Fruit fly (Drosophila melanogaster) whole organism, embryonic: ENCODE measurements around the gene CG18213.

Experiments
- Ada2b ChIP-seq: fragments of 200-800 bp; sonication (Bioruptor generic); IDR thresholded peaks from 2 replicates; pipeline ENCODE4 v1.3.6; 2022; ENCODE audit warnings: missing biosample characterization, missing genetic modification characterization
- Asciz ChIP-seq: fragments of 200-800 bp; sonication (Bioruptor generic); optimal IDR thresholded peaks from 2 replicates; lab custom pipeline; 2017; ENCODE audit warnings: missing biosample characterization, mild to moderate bottlenecking, missing genetic modification characterization, missing genetic modification reagents
- Bteb2 ChIP-seq: fragments of 200-800 bp; sonication (Bioruptor generic); optimal IDR thresholded peaks from 2 replicates; lab custom pipeline; 2016; ENCODE audit warnings: missing biosample characterization, missing genetic modification characterization
- CG11093 ChIP-seq: fragments of 200-800 bp; sonication (Bioruptor generic); IDR thresholded peaks from 3 replicates; pipeline ENCODE4 v1.3.6; 2022; ENCODE audit warnings: missing biosample characterization, missing genetic modification characterization
- CG12219 ChIP-seq: fragments of 200-800 bp; sonication (Bioruptor generic); optimal IDR thresholded peaks from 3 replicates; lab custom pipeline; 2018; ENCODE audit warnings: missing biosample characterization, mild to moderate bottlenecking, missing genetic modification characterization
- CG14441 ChIP-seq: fragments of 200-800 bp; sonication (Bioruptor generic); IDR thresholded peaks from 2 replicates; pipeline ENCODE4 v1.3.6; 2022; ENCODE audit warnings: missing biosample characterization, missing genetic modification characterization
- CG14710 ChIP-seq: fragments of 200-800 bp; sonication (Bioruptor generic); optimal IDR thresholded peaks from 3 replicates; lab custom pipeline; 2019; ENCODE audit warnings: missing biosample characterization, mild to moderate bottlenecking, missing genetic modification characterization, moderate library complexity
- CG1603 ChIP-seq: fragments of 200-800 bp; sonication (Bioruptor generic); optimal IDR thresholded peaks from 2 replicates; lab custom pipeline; 2019; ENCODE audit warnings: missing biosample characterization, mild to moderate bottlenecking, missing genetic modification characterization, moderate library complexity
- CG17612 ChIP-seq: fragments of 200-800 bp; sonication (Bioruptor generic); IDR thresholded peaks from 2 replicates; pipeline ENCODE4 v1.3.6; 2022; ENCODE audit warnings: missing biosample characterization, missing genetic modification characterization
- CG18764 ChIP-seq: fragments of 200-800 bp; sonication (Bioruptor generic); optimal IDR thresholded peaks from 3 replicates; lab custom pipeline; 2016; ENCODE audit warnings: missing biosample characterization, missing genetic modification characterization
- CG3281 ChIP-seq: fragments of 200-800 bp; sonication (Bioruptor generic); optimal IDR thresholded peaks from 3 replicates; lab custom pipeline; 2017; ENCODE audit warnings: missing biosample characterization, mild to moderate bottlenecking, missing genetic modification characterization
- CG3838 ChIP-seq: fragments of 200-800 bp; sonication (Bioruptor generic); optimal IDR thresholded peaks from 3 replicates; lab custom pipeline; 2016; ENCODE audit warnings: missing biosample characterization, missing genetic modification characterization
- CG4282 ChIP-seq: fragments of 200-800 bp; sonication (Bioruptor generic); optimal IDR thresholded peaks from 2 replicates; lab custom pipeline; 2016; ENCODE audit warnings: missing biosample characterization, missing genetic modification characterization
- CG43689 ChIP-seq: fragments of 200-800 bp; sonication (Bioruptor generic); IDR thresholded peaks from 2 replicates; pipeline ENCODE4 v1.3.6; 2022; ENCODE audit warnings: missing biosample characterization, missing genetic modification characterization
- CG4707 ChIP-seq: fragments of 200-800 bp; sonication (Bioruptor generic); optimal IDR thresholded peaks from 2 replicates; lab custom pipeline; 2018; ENCODE audit warnings: missing biosample characterization, mild to moderate bottlenecking, missing genetic modification characterization, moderate library complexity
- CG6272 ChIP-seq: fragments of 200-800 bp; sonication (Bioruptor generic); IDR thresholded peaks from 2 replicates; pipeline ENCODE4 v1.3.6; 2022; ENCODE audit warnings: missing biosample characterization, missing genetic modification characterization
- CG6791 ChIP-seq: fragments of 200-800 bp; sonication (Bioruptor generic); IDR thresholded peaks from 3 replicates; pipeline ENCODE4 v1.3.6; 2022; ENCODE audit warnings: missing biosample characterization, missing genetic modification characterization; ENCODE audit not compliant: partially characterized antibody
- CG7963 ChIP-seq: fragments of 200-800 bp; sonication (Bioruptor generic); IDR thresholded peaks from 3 replicates; pipeline ENCODE4 v1.3.6; 2022; ENCODE audit warnings: missing biosample characterization, missing genetic modification characterization; ENCODE audit not compliant: partially characterized antibody
- CG8388 ChIP-seq: fragments of 200-800 bp; sonication (Bioruptor generic); optimal IDR thresholded peaks from 2 replicates; lab custom pipeline; 2019; ENCODE audit warnings: missing biosample characterization, mild to moderate bottlenecking, missing genetic modification characterization, moderate library complexity
- Dek ChIP-seq: fragments of 200-800 bp; sonication (Bioruptor generic); optimal IDR thresholded peaks from 3 replicates; lab custom pipeline; 2019; ENCODE audit warnings: missing biosample characterization, mild to moderate bottlenecking, missing genetic modification characterization, moderate library complexity
- Dll ChIP-seq: fragments of 200-800 bp; sonication (Bioruptor generic); IDR thresholded peaks from 4 replicates; pipeline ENCODE4 v1.3.6; 2022; ENCODE audit warnings: missing biosample characterization, missing genetic modification characterization; ENCODE audit not compliant: partially characterized antibody
- Lhr ChIP-seq: fragments of 200-800 bp; sonication (Bioruptor generic); optimal IDR thresholded peaks from 3 replicates; lab custom pipeline; 2017; ENCODE audit warnings: mild to moderate bottlenecking, missing biosample characterization, missing genetic modification reagents, missing genetic modification characterization
- MESR4 ChIP-seq: fragments of 200-800 bp; sonication (Bioruptor generic); optimal IDR thresholded peaks from 2 replicates; lab custom pipeline; 2018; ENCODE audit warnings: missing biosample characterization, mild to moderate bottlenecking, missing genetic modification characterization, moderate library complexity
- NfI ChIP-seq: fragments of 200-800 bp; sonication (Bioruptor generic); optimal IDR thresholded peaks from 3 replicates; lab custom pipeline; 2018; ENCODE audit warnings: missing biosample characterization, mild to moderate bottlenecking, missing genetic modification characterization, moderate library complexity
- Poxn ChIP-seq: fragments of 200-800 bp; sonication (Bioruptor generic); IDR thresholded peaks from 2 replicates; pipeline ENCODE4 v1.3.6; 2022; ENCODE audit warnings: missing biosample characterization, missing genetic modification characterization
- Sin3A ChIP-seq: fragments of >200 bp; optimal IDR thresholded peaks from 2 replicates; lab custom pipeline; 2018
- Six4 ChIP-seq: fragments of 200-800 bp; sonication (Bioruptor generic); optimal IDR thresholded peaks from 2 replicates; lab custom pipeline; 2016; ENCODE audit warnings: missing biosample characterization, missing genetic modification characterization
- Sox102F ChIP-seq: fragments of 200-800 bp; sonication (Bioruptor generic); optimal IDR thresholded peaks from 2 replicates; lab custom pipeline; 2018; ENCODE audit warnings: missing biosample characterization, mild to moderate bottlenecking, missing genetic modification characterization, moderate library complexity
- ara ChIP-seq: fragments of 200-800 bp; sonication (Bioruptor generic); IDR thresholded peaks from 2 replicates; pipeline ENCODE4 v1.3.6; 2022; ENCODE audit warnings: missing biosample characterization, missing genetic modification characterization
- bbx ChIP-seq: fragments of 200-800 bp; sonication (Bioruptor generic); IDR thresholded peaks from 2 replicates; pipeline ENCODE4 v1.3.6; 2022; ENCODE audit warnings: missing biosample characterization, missing genetic modification characterization; ENCODE audit not compliant: partially characterized antibody
- br ChIP-seq: fragments of >200 bp; optimal IDR thresholded peaks from 2 replicates; lab custom pipeline; 2017
- bsh ChIP-seq, 2 experiments: fragments of 200-800 bp; sonication (Bioruptor generic); optimal IDR thresholded peaks; 2 replicates each; lab custom pipeline; 2017 to 2018; ENCODE audit warnings: mild to moderate bottlenecking in 2 of 2, missing biosample characterization in 2 of 2, missing genetic modification characterization in 2 of 2, moderate library complexity in 1 of 2
- dan ChIP-seq: fragments of 200-800 bp; sonication (Bioruptor generic); IDR thresholded peaks from 2 replicates; pipeline ENCODE4 v1.3.6; 2022; ENCODE audit warnings: missing biosample characterization, missing genetic modification characterization
- dpn ChIP-seq, 2 experiments: fragments of 200-800 bp; sonication (Bioruptor generic); optimal IDR thresholded peaks; 3 replicates each; lab custom pipeline; 2016; ENCODE audit warnings: missing biosample characterization in 2 of 2, missing genetic modification characterization in 2 of 2
- ems ChIP-seq: fragments of 200-800 bp; sonication (Bioruptor generic); optimal IDR thresholded peaks from 3 replicates; lab custom pipeline; 2016; ENCODE audit warnings: missing biosample characterization, missing genetic modification characterization
- gce ChIP-seq: fragments of 200-800 bp; sonication (Bioruptor generic); IDR thresholded peaks from 3 replicates; pipeline ENCODE4 v1.3.6; 2022; ENCODE audit warnings: missing biosample characterization, missing genetic modification characterization
- grn ChIP-seq: fragments of 200-800 bp; sonication (Bioruptor generic); optimal IDR thresholded peaks from 3 replicates; lab custom pipeline; 2017; ENCODE audit warnings: missing biosample characterization, missing genetic modification characterization
- knrl ChIP-seq: fragments of 200-800 bp; sonication (Bioruptor generic); IDR thresholded peaks from 3 replicates; pipeline ENCODE4 v1.3.6; 2022; ENCODE audit warnings: missing biosample characterization, missing genetic modification characterization; ENCODE audit not compliant: partially characterized antibody
- lab ChIP-seq: fragments of 200-800 bp; sonication (Bioruptor generic); optimal IDR thresholded peaks from 3 replicates; lab custom pipeline; 2017; ENCODE audit warnings: missing biosample characterization, missing genetic modification characterization, mild to moderate bottlenecking, moderate library complexity, missing genetic modification reagents
- lmd ChIP-seq: fragments of 200-800 bp; sonication (Bioruptor generic); IDR thresholded peaks from 2 replicates; pipeline ENCODE4 v1.3.6; 2022; ENCODE audit warnings: missing biosample characterization, missing genetic modification characterization
- lola ChIP-seq, 3 experiments: fragments of >200 bp in 2 of 3; fragments of 200-800 bp in 1 of 3; sonication (Bioruptor generic) in 1 of 3; optimal IDR thresholded peaks; 2 replicates each; lab custom pipeline; 2017 to 2019; ENCODE audit warnings: missing biosample characterization in 3 of 3, missing genetic modification characterization in 3 of 3, mild to moderate bottlenecking in 1 of 3, moderate library complexity in 1 of 3
- lov ChIP-seq, 2 experiments: fragments of 200-800 bp in 1 of 2; fragments of >200 bp in 1 of 2; sonication (Bioruptor generic) in 1 of 2; IDR thresholded peaks in 1 of 2; optimal IDR thresholded peaks in 1 of 2; 2 replicates in 1 of 2; 3 replicates in 1 of 2; pipeline versions ENCODE4 v1.3.6 to Lab custom; 2017 to 2022; ENCODE audit warnings: missing biosample characterization in 1 of 2, missing genetic modification characterization in 1 of 2
- nom ChIP-seq: fragments of 200-800 bp; sonication (Bioruptor generic); optimal IDR thresholded peaks from 2 replicates; lab custom pipeline; 2017; ENCODE audit warnings: missing biosample characterization, missing genetic modification characterization, mild to moderate bottlenecking, moderate library complexity, missing genetic modification reagents
- phol ChIP-seq: fragments of 200-800 bp; sonication (Bioruptor generic); optimal IDR thresholded peaks from 3 replicates; lab custom pipeline; 2018; ENCODE audit warnings: missing biosample characterization, mild to moderate bottlenecking, missing genetic modification characterization, moderate library complexity
- pum ChIP-seq: fragments of 200-800 bp; sonication (Bioruptor generic); optimal IDR thresholded peaks from 2 replicates; lab custom pipeline; 2016; ENCODE audit warnings: missing biosample characterization, missing genetic modification characterization
- sisA ChIP-seq: fragments of 200-800 bp; sonication (Bioruptor generic); IDR thresholded peaks from 2 replicates; pipeline ENCODE4 v1.3.6; 2022; ENCODE audit warnings: missing biosample characterization, missing genetic modification characterization
- trem ChIP-seq: fragments of 200-800 bp; optimal IDR thresholded peaks from 3 replicates; lab custom pipeline; 2019; ENCODE audit warnings: missing biosample characterization, mild to moderate bottlenecking, missing genetic modification characterization, moderate library complexity
- vfl ChIP-seq: fragments of 200-800 bp; sonication (Bioruptor generic); optimal IDR thresholded peaks from 2 replicates; lab custom pipeline; 2016; ENCODE audit warnings: missing biosample characterization, missing genetic modification characterization
- wek ChIP-seq: fragments of 200-800 bp; sonication (Bioruptor generic); optimal IDR thresholded peaks from 3 replicates; lab custom pipeline; 2018; ENCODE audit warnings: missing biosample characterization, mild to moderate bottlenecking, missing genetic modification characterization, moderate library complexity

The CG18213 gene

DNA sequence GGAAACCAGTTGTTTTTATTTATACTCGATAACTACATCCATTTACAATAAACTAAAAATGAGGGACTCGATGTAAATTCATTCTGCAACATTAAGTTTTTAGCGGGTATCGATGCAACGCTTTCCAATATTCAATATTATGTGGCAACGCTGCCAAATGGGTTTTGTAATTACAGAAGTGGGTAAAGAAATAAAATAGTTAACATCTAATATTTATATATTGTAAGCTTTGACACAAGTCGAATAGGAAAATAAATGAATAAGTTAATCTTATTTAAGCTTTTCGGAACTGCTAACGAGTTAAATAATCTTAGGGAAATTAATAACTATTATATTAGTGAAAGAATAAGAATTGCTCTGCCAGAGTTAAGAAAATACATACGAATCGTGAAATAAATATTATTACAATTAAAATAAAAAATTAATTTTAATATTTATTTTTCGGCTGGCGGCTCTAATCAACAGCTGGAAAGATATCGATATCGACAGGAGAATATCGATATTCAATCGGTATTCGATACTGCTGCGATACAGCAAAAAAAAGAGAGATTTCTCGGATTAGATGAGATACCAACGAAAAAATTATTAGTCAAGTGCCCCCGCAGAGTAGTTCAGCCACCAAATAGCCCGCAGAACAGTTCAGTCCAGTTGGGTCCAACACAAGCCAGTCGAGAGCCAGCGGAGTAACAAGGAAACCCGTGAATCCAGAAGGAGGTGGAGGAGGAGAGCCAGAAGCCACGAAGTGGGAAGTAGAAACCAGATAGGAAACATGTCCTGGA lies 45.2 kb upstream of the CG18213 start, which contains the start of gene GckIII (continued):
- TF ChIP-seq lmd (GFP tag; lab: Robert Waterston, UW), result no peak
- TF ChIP-seq vfl (GFP tag; lab: Kevin White, UChicago), result no peak
- no peak for TF ChIP-seq CG3281 (GFP tag; lab: Kevin White, UChicago)
- no peak for TF ChIP-seq Six4
- TF ChIP-seq CG1603 (tag; lab: Kevin White, UChicago), result no peak
- TF ChIP-seq bbx, result peak; percentile 86
- TF ChIP-seq CG6791 (GFP tag; lab: Robert Waterston, UW), result peak; percentile 87
- TF ChIP-seq knrl (GFP tag; lab: Robert Waterston, UW), result peak; percentile 72; the same call in 2 of the 3 replicates
- no peak for TF ChIP-seq Sox102F
- TF ChIP-seq Lhr (GFP tag; lab: Kevin White, UChicago), result no peak
- TF ChIP-seq CG4282, result no peak
- TF ChIP-seq pum (GFP tag; lab: Kevin White, UChicago), result no peak
- no peak for TF ChIP-seq CG12219 (GFP tag; lab: Kevin White, UChicago)
- peak; percentile 89 for TF ChIP-seq MESR4 (GFP tag; lab: Kevin White, UChicago)
- TF ChIP-seq dpn (GFP tag; optimal IDR thresholded peaks at IDR 0.05; lab: Kevin White, UChicago), result no peak
- TF ChIP-seq Ada2b (GFP tag; lab: Robert Waterston, UW), result no peak
- no peak for TF ChIP-seq CG43689 (GFP tag; lab: Robert Waterston, UW)
- TF ChIP-seq ems (GFP tag; lab: Kevin White, UChicago), result no peak
- TF ChIP-seq gce (GFP tag; lab: Robert Waterston, UW), result no peak
- TF ChIP-seq Poxn, result no peak
- no peak for TF ChIP-seq CG6272 (GFP tag; lab: Robert Waterston, UW)
- TF ChIP-seq Dll, result peak; percentile 89
- TF ChIP-seq CG17612, result no peak
- TF ChIP-seq trem (tag; lab: Kevin White, UChicago), result peak; percentile 76
- no peak for TF ChIP-seq NfI (GFP tag; lab: Kevin White, UChicago)
- TF ChIP-seq CG14710 (tag; lab: Kevin White, UChicago), result peak; percentile 62
- peak; percentile 86 for TF ChIP-seq grn (GFP tag; lab: Kevin White, UChicago)
- no peak for TF ChIP-seq br
- TF ChIP-seq dan (GFP tag; lab: Robert Waterston, UW), result no peak
- TF ChIP-seq sisA (GFP tag; lab: Robert Waterston, UW), result no peak
- TF ChIP-seq CG8388 (GFP tag; lab: Kevin White, UChicago), result no peak
- TF ChIP-seq bsh (GFP tag; optimal IDR thresholded peaks at IDR 0.05; lab: Kevin White, UChicago), result no peak
- TF ChIP-seq phol (tag; lab: Kevin White, UChicago), result peak; percentile 19
- TF ChIP-seq CG18764, result no peak
- no peak for TF ChIP-seq CG14441
- TF ChIP-seq Bteb2, result no peak
- no peak for TF ChIP-seq Sin3A (lab: Kevin White, UChicago)
- no peak for TF ChIP-seq nom (GFP tag; lab: Kevin White, UChicago)
- TF ChIP-seq CG7963 (GFP tag; lab: Robert Waterston, UW), result peak; percentile 59; the same call in 2 of the 3 replicates
- no peak for TF ChIP-seq CG3838 (GFP tag; lab: Kevin White, UChicago)
- no peak for TF ChIP-seq lola (GFP tag; optimal IDR thresholded peaks at IDR 0.05; lab: Kevin White, UChicago)
- no peak for TF ChIP-seq Asciz (GFP tag; lab: Kevin White, UChicago)
- no peak for TF ChIP-seq lov (optimal IDR thresholded peaks at IDR 0.05; lab: Kevin White, UChicago)
- TF ChIP-seq lov (GFP tag; IDR thresholded peaks at IDR 0.05; lab: Robert Waterston, UW), result no peak
- TF ChIP-seq Dek (tag; lab: Kevin White, UChicago), result no peak
- TF ChIP-seq lab (GFP tag; lab: Kevin White, UChicago), result no peak
- no peak for TF ChIP-seq ara (GFP tag; lab: Robert Waterston, UW)
- no peak for TF ChIP-seq CG4707
- no peak for TF ChIP-seq wek (GFP tag; lab: Kevin White, UChicago)
- TF ChIP-seq CG11093, result no peak
